Worm (Caenorhabditis elegans) whole organism, mixed stage, embryonic: ENCODE results near the gene nhr-142.
"Not testable (repeated sequence)": the region's sequence is repeated elsewhere in the genome, so short reads cannot be mapped to it uniquely, and the experiment has no call there.

Experiments used
- M03D4.4 ChIP-seq: sonication (generic microtip); optimal IDR thresholded peaks from 2 replicates; lab custom pipeline; 2017; ENCODE audit warnings: mild to moderate bottlenecking, missing genetic modification characterization, missing compliant biosample characterization
- ceh-83 ChIP-seq: fragments of 200-800 bp; sonication (Bioruptor generic); optimal IDR thresholded peaks from 2 replicates; lab custom pipeline; 2018; ENCODE audit warnings: mild to moderate bottlenecking, missing genetic modification characterization, missing compliant biosample characterization
- flh-1 ChIP-seq: fragments of 200-800 bp; sonication (Bioruptor generic); optimal IDR thresholded peaks from 2 replicates; lab custom pipeline; 2018; ENCODE audit warnings: mild to moderate bottlenecking, missing genetic modification characterization, moderate library complexity, missing compliant biosample characterization
- ham-2 ChIP-seq: fragments of 200-800 bp; sonication (Bioruptor generic); optimal IDR thresholded peaks from 2 replicates; lab custom pipeline; 2018; ENCODE audit warnings: mild to moderate bottlenecking, missing genetic modification characterization, missing compliant biosample characterization
- lin-13 ChIP-seq: fragments of 150-350 bp; optimal IDR thresholded peaks from 2 replicates; lab custom pipeline; 2014; ENCODE audit warnings: missing biosample characterization, missing genetic modification characterization
- lsy-2 ChIP-seq: fragments of 150-350 bp; optimal IDR thresholded peaks from 2 replicates; lab custom pipeline; 2014; ENCODE audit warnings: missing biosample characterization, missing genetic modification characterization
- mls-2 ChIP-seq: sonication (generic microtip); optimal IDR thresholded peaks from 2 replicates; lab custom pipeline; 2016; ENCODE audit warnings: mild to moderate bottlenecking, missing genetic modification characterization, moderate library complexity, missing compliant biosample characterization
- nhr-12 ChIP-seq: fragments of 150-350 bp; optimal IDR thresholded peaks from 2 replicates; lab custom pipeline; 2014; ENCODE audit warnings: missing biosample characterization, missing genetic modification characterization
- nhr-237 ChIP-seq: fragments of 150-350 bp; optimal IDR thresholded peaks from 2 replicates; lab custom pipeline; 2014; ENCODE audit warnings: missing biosample characterization, missing genetic modification characterization
- nhr-76 ChIP-seq: sonication (generic microtip); optimal IDR thresholded peaks from 2 replicates; lab custom pipeline; 2017; ENCODE audit warnings: missing biosample characterization, missing genetic modification characterization
- pha-4 ChIP-seq: fragments of 150-350 bp; optimal IDR thresholded peaks from 2 replicates; lab custom pipeline; 2018; ENCODE audit warnings: missing biosample characterization, missing genetic modification reagents, missing genetic modification characterization
- snpc-4 ChIP-seq: fragments of 150-350 bp; optimal IDR thresholded peaks from 2 replicates; lab custom pipeline; 2014; ENCODE audit warnings: missing biosample characterization, missing genetic modification characterization
- unc-39 ChIP-seq: fragments of 150-350 bp; optimal IDR thresholded peaks from 2 replicates; lab custom pipeline; 2014; ENCODE audit warnings: missing biosample characterization, missing genetic modification characterization
- unc-62 ChIP-seq: fragments of 150-350 bp; optimal IDR thresholded peaks from 2 replicates; lab custom pipeline; 2014; ENCODE audit warnings: missing biosample characterization, missing genetic modification reagents, missing genetic modification characterization

- TF ChIP-seq pha-4 (tag; lab: Kevin White, UChicago); ham-2 (GFP tag; lab: Kevin White, UChicago); nhr-12 (tag; lab: Kevin White, UChicago); nhr-237 (tag; lab: Kevin White, UChicago); snpc-4 (tag; lab: Kevin White, UChicago); flh-1 (GFP tag; lab: Kevin White, UChicago); unc-39; unc-62 (GFP tag; lab: Kevin White, UChicago); lsy-2 (tag; lab: Kevin White, UChicago); ceh-83; mls-2; M03D4.4 (tag; lab: Kevin White, UChicago); lin-13 (tag; lab: Kevin White, UChicago); nhr-76 (tag; lab: Kevin White, UChicago): not testable (repeated sequence)
Measured at ce11 chrV:5755203-5755693, 35.1 kb downstream of the nhr-142 start, which contains the start of gene K09H11.11.
